Worm (Caenorhabditis elegans) whole organism, L1 larva: ENCODE data around the gene npr-37.

ENCODE experiments used
- fkh-8 ChIP-seq: sonication (generic microtip); optimal IDR thresholded peaks from 2 replicates; lab custom pipeline; 2016; ENCODE audit warnings: mild to moderate bottlenecking, missing genetic modification characterization, missing compliant biosample characterization
- hlh-17 ChIP-seq: fragments of 200-800 bp; sonication (Bioruptor generic); optimal IDR thresholded peaks from 2 replicates; lab custom pipeline; 2018; ENCODE audit warnings: missing genetic modification characterization, mild to moderate bottlenecking, missing compliant biosample characterization, moderate library complexity, borderline replicate concordance
- jun-1 ChIP-seq: fragments of 150-350 bp; optimal IDR thresholded peaks from 2 replicates; lab custom pipeline; 2014; ENCODE audit warnings: missing biosample characterization, missing genetic modification reagents, missing genetic modification characterization
- mep-1 ChIP-seq: fragments of 150-350 bp; optimal IDR thresholded peaks from 2 replicates; lab custom pipeline; 2014; ENCODE audit warnings: missing biosample characterization, missing genetic modification characterization
- nhr-77 ChIP-seq: fragments of 150-350 bp; optimal IDR thresholded peaks from 2 replicates; lab custom pipeline; 2014; ENCODE audit warnings: missing biosample characterization, missing genetic modification characterization
- pqm-1 ChIP-seq: sonication (generic microtip); optimal IDR thresholded peaks from 3 replicates; lab custom pipeline; 2017; ENCODE audit warnings: missing biosample characterization, missing genetic modification characterization
- skn-1 ChIP-seq: fragments of 150-350 bp; optimal IDR thresholded peaks from 2 replicates; lab custom pipeline; 2014; ENCODE audit warnings: missing biosample characterization, missing genetic modification characterization
- sptf-1 ChIP-seq: fragments of 150-350 bp; optimal IDR thresholded peaks from 2 replicates; lab custom pipeline; 2014; ENCODE audit warnings: missing biosample characterization, missing genetic modification characterization
- unc-98 ChIP-seq: fragments of 200-800 bp; sonication (Bioruptor generic); IDR thresholded peaks from 2 replicates; pipeline ENCODE4 v1.3.6; 2022; ENCODE audit warnings: missing genetic modification characterization, missing compliant biosample characterization

DNA sequence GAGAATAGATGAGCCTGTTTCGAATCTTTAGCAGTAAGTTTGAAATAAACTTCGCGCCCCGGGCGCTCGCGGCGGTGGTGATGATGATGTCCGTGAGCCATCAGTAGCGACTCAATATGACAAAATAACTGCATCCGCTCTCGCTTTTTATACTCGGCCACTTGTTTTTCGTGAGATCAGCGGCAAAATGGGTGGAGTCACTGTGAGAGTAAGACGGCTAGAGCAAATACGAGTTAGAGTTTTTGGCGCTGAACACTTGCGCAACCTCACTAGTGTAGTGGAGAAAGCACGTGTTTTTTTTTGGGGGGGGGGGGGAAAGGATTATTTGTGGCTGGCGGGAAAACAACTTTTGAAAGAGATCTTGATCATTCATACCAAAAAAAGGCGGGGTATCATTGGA, 25.4 kb upstream of the npr-37 start, which contains the start of gene W03G1.5:
- TF ChIP-seq sptf-1: no peak
- peak; percentile 25 for TF ChIP-seq fkh-8 (tag; lab: Kevin White, UChicago)
- TF ChIP-seq unc-98 (GFP tag; lab: Robert Waterston, UW): no peak
- TF ChIP-seq pqm-1: no peak
- TF ChIP-seq skn-1 (tag; lab: Kevin White, UChicago): peak; percentile 4
- TF ChIP-seq jun-1 (tag; lab: Kevin White, UChicago): no peak
- no peak for TF ChIP-seq hlh-17
- TF ChIP-seq mep-1 (tag; lab: Kevin White, UChicago): no peak
- no peak for TF ChIP-seq nhr-77 (tag; lab: Kevin White, UChicago)
